Worm (Caenorhabditis elegans) whole organism, midembryonic: ENCODE results near the gene pph-4.2.

Experiments used
- T22C8.4 ChIP-seq: fragments of 200-800 bp; sonication (Bioruptor generic); IDR thresholded peaks from 2 replicates; pipeline ENCODE4 v1.3.6; 2022; ENCODE audit warnings: missing genetic modification characterization, missing compliant biosample characterization
- flt-1 ChIP-seq: fragments of 200-800 bp; sonication (Bioruptor generic); IDR thresholded peaks from 2 replicates; pipeline ENCODE4 v1.3.6; 2022; ENCODE audit warnings: missing genetic modification characterization, missing compliant biosample characterization
- klf-2 ChIP-seq: fragments of 200-800 bp; sonication (Bioruptor generic); conservative IDR thresholded peaks from 2 replicates; pipeline ENCODE4 v1.3.6; 2022; ENCODE audit warnings: missing genetic modification reagents, missing genetic modification characterization, missing compliant biosample characterization
- med-1 ChIP-seq: sonication (generic microtip); optimal IDR thresholded peaks from 2 replicates; lab custom pipeline; 2017; ENCODE audit warnings: missing genetic modification characterization, mild to moderate bottlenecking, missing compliant biosample characterization, antibody characterized with exemption, missing genetic modification reagents; ENCODE audit not compliant: insufficient read depth
- ref-1 ChIP-seq: fragments of 200-800 bp; sonication (Bioruptor generic); conservative IDR thresholded peaks from 2 replicates; pipeline ENCODE4 v1.3.6; 2022; ENCODE audit warnings: missing genetic modification reagents, missing genetic modification characterization, missing compliant biosample characterization
- ztf-23 ChIP-seq: fragments of 200-800 bp; sonication (Bioruptor generic); IDR thresholded peaks from 2 replicates; pipeline ENCODE4 v1.3.6; 2022; ENCODE audit warnings: missing genetic modification reagents, missing genetic modification characterization, missing compliant biosample characterization
- ztf-29 ChIP-seq: fragments of 200-800 bp; sonication (Bioruptor generic); IDR thresholded peaks from 2 replicates; pipeline ENCODE4 v1.3.6; 2022; ENCODE audit warnings: missing genetic modification reagents, missing genetic modification characterization, missing compliant biosample characterization

DNA sequence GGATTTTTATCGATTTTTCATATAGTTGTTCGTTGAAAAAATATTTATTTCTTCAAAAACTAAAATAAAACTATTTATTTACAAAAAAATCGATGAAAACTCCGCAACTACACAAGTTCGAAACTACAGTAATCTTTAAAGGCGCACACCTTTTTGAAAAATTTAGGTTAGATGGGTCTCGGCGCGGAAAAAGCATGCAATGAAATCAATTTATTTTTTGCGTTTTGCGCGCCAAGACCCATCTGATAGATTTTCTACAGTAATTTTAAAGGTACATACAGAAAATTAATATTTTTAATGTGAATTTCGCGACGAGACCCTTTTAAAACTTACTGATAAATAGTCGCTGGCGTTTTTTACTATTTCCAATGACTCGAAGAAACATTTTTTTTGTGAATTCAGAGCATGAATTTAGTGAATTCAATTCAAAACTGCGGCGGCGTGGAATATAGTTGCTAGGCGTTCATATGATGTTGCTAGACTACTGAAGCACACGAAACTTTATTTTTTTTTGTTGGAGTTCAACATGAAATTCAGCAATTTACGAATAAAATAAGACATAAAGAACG, 10.0 kb downstream of the pph-4.2 start, which contains the start of gene Y75B8A.33:
- TF ChIP-seq med-1 (GFP tag; lab: Kevin White, UChicago): no peak
- TF ChIP-seq klf-2 (GFP tag; lab: Robert Waterston, UW): no peak
- TF ChIP-seq ztf-29: no peak
- TF ChIP-seq ztf-23 (GFP tag; lab: Robert Waterston, UW): no peak
- peak; percentile 66; the same call in 1 of the 2 replicates for TF ChIP-seq flt-1
- no peak for TF ChIP-seq ref-1 (GFP tag; lab: Robert Waterston, UW)
- no peak for TF ChIP-seq T22C8.4 (GFP tag; lab: Robert Waterston, UW)
